Fruit fly (Drosophila melanogaster) whole organism, adult: ENCODE measurements around the gene CG31515.

Source experiments
- CG11617 ChIP-seq: fragments of 200-800 bp; sonication (Bioruptor generic); optimal IDR thresholded peaks from 2 replicates; lab custom pipeline; 2017; ENCODE audit warnings: mild to moderate bottlenecking, missing biosample characterization, missing genetic modification reagents, missing genetic modification characterization
- CG12768 ChIP-seq: fragments of 200-800 bp; sonication (Bioruptor generic); optimal IDR thresholded peaks from 2 replicates; lab custom pipeline; 2017; ENCODE audit warnings: missing biosample characterization, missing genetic modification characterization, mild to moderate bottlenecking, moderate library complexity, missing genetic modification reagents
- CG14711 ChIP-seq: fragments of 200-800 bp; sonication (Bioruptor generic); optimal IDR thresholded peaks from 2 replicates; lab custom pipeline; 2018; ENCODE audit warnings: missing biosample characterization, mild to moderate bottlenecking, missing genetic modification characterization, moderate library complexity
- CG1620 ChIP-seq: fragments of 200-800 bp; sonication (Bioruptor generic); optimal IDR thresholded peaks from 2 replicates; lab custom pipeline; 2016; ENCODE audit warnings: missing biosample characterization, missing genetic modification characterization
- CG33017 ChIP-seq: fragments of 200-800 bp; sonication (Bioruptor generic); optimal IDR thresholded peaks from 2 replicates; lab custom pipeline; 2018; ENCODE audit warnings: missing biosample characterization, mild to moderate bottlenecking, missing genetic modification characterization, moderate library complexity
- CG5204 ChIP-seq: fragments of 200-800 bp; sonication (Bioruptor generic); optimal IDR thresholded peaks from 2 replicates; lab custom pipeline; 2016; ENCODE audit warnings: missing biosample characterization, missing genetic modification characterization
- CG7045 ChIP-seq: fragments of 200-800 bp; sonication (Bioruptor generic); optimal IDR thresholded peaks from 2 replicates; lab custom pipeline; 2017; ENCODE audit warnings: missing biosample characterization, mild to moderate bottlenecking, missing genetic modification characterization
- CG7101 ChIP-seq: fragments of 200-800 bp; sonication (Bioruptor generic); optimal IDR thresholded peaks from 2 replicates; lab custom pipeline; 2018; ENCODE audit warnings: missing biosample characterization, mild to moderate bottlenecking, missing genetic modification characterization, moderate library complexity
- Clk ChIP-seq: fragments of 200-800 bp; sonication (Bioruptor generic); optimal IDR thresholded peaks from 2 replicates; lab custom pipeline; 2017; ENCODE audit warnings: missing biosample characterization, missing genetic modification characterization
- Crg-1 ChIP-seq: fragments of 200-800 bp; sonication (Bioruptor generic); optimal IDR thresholded peaks from 2 replicates; lab custom pipeline; 2016; ENCODE audit warnings: missing biosample characterization, missing genetic modification characterization
- Hr96 ChIP-seq: fragments of 200-800 bp; sonication (Bioruptor generic); optimal IDR thresholded peaks from 2 replicates; lab custom pipeline; 2016; ENCODE audit warnings: missing biosample characterization, missing genetic modification characterization
- Mnt ChIP-seq: fragments of 200-800 bp; sonication (Bioruptor generic); optimal IDR thresholded peaks from 2 replicates; lab custom pipeline; 2016; ENCODE audit warnings: missing biosample characterization, mild to moderate bottlenecking, missing genetic modification characterization
- bab1 ChIP-seq: fragments of 200-800 bp; sonication (Bioruptor generic); optimal IDR thresholded peaks from 3 replicates; lab custom pipeline; 2019; ENCODE audit warnings: missing biosample characterization, mild to moderate bottlenecking, missing genetic modification characterization, moderate library complexity
- cic ChIP-seq: fragments of 200-800 bp; sonication (Bioruptor generic); optimal IDR thresholded peaks from 2 replicates; lab custom pipeline; 2017; ENCODE audit warnings: missing biosample characterization, mild to moderate bottlenecking, missing genetic modification characterization, moderate library complexity
- cnc ChIP-seq, 2 experiments: fragments of >200 bp; optimal IDR thresholded peaks; 2 replicates each; lab custom pipeline; 2017
- kay ChIP-seq: fragments of 200-800 bp; sonication (Bioruptor generic); peaks from one replicate; lab custom pipeline; 2016; ENCODE audit warnings: missing biosample characterization, missing genetic modification characterization, borderline replicate concordance
- ovo ChIP-seq: fragments of 200-800 bp; sonication (Bioruptor generic); optimal IDR thresholded peaks from 2 replicates; lab custom pipeline; 2016; ENCODE audit warnings: missing biosample characterization, missing genetic modification characterization
- pad ChIP-seq: fragments of 200-800 bp; sonication (Bioruptor generic); optimal IDR thresholded peaks from 3 replicates; lab custom pipeline; 2017; ENCODE audit warnings: missing biosample characterization, missing genetic modification characterization, mild to moderate bottlenecking, moderate library complexity, missing genetic modification reagents
- tj ChIP-seq: fragments of 200-800 bp; sonication (Bioruptor generic); optimal IDR thresholded peaks from 3 replicates; lab custom pipeline; 2017; ENCODE audit warnings: missing biosample characterization, mild to moderate bottlenecking, missing genetic modification characterization, moderate library complexity
- toe ChIP-seq: fragments of 200-800 bp; sonication (Bioruptor generic); optimal IDR thresholded peaks from 2 replicates; lab custom pipeline; 2016; ENCODE audit warnings: missing biosample characterization, missing genetic modification characterization

Gene CG31515

DNA sequence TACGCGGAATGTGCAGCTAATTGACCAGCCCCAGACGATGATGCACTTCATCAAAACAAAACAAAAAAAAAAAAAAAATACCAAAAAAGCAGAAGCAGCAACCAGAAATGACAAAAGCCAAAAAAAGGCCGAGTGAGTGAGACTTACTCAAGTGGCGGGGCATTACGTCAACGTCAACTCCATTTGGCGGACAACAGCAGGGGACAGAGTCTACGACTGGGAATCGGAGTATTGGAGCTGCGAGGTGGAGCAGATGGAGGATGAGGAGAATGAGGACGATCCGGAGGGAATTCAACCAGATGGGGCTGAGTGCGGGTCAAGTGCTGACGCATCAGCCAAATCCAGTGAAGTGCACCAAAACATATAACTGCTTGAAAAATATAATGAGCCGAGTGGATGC lies 12.8 kb upstream of the CG31515 start:
- no peak for TF ChIP-seq CG7045
- TF ChIP-seq pad (GFP tag; lab: Kevin White, UChicago): no peak
- no peak for TF ChIP-seq CG12768 (GFP tag; lab: Kevin White, UChicago)

DNA sequence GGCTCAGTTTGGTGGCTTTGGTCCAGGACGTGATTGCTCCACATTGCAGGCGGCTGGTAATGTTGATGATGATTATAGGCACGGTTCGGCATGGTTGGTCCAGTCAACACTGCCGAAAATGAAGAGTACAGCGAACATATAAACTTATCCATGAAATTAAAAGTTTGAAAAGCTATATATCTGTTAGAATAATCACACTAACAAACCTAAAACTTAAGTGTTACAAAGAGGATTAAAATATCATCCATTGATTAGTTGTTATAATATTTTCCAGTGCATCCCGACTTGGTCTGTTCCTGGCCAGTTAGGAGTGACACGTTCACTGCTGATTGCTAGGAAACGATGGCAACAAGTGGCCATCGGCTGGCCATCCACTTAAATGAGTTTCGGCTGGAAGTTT lies 11.0 kb upstream of the CG31515 start:
- no peak for TF ChIP-seq Mnt
- TF ChIP-seq CG12768 (GFP tag; lab: Kevin White, UChicago): no peak
- TF ChIP-seq pad (GFP tag; lab: Kevin White, UChicago): no peak

DNA sequence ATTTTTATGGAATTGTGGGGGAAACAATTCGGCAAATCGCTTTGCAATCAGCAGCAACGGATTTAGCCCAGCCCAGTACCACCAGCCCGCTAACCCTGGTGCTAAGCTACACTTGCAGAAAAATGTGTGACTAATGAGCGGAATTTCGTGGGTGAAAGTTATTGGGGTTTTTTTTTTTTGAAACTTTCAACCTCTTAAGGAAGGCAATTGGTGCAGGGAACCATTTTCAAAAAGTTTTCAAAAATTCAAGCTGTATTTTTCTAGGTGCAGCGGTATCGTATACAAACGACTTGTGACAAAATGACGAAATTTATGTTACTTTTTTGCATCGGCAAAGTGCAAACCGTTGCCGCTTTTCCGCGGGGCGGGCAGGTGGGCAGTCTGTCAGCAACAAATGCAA lies 10.3 kb upstream of the CG31515 start:
- no peak for TF ChIP-seq toe (GFP tag; lab: Kevin White, UChicago)
- no peak for TF ChIP-seq Clk (GFP tag; lab: Kevin White, UChicago)
- no peak for TF ChIP-seq pad (GFP tag; lab: Kevin White, UChicago)
- no peak for TF ChIP-seq kay (GFP tag; lab: Kevin White, UChicago)
- no peak for TF ChIP-seq CG7045
- no peak for TF ChIP-seq CG14711 (tag; lab: Kevin White, UChicago)
- no peak for TF ChIP-seq tj (GFP tag; lab: Kevin White, UChicago)
- TF ChIP-seq cic: no peak
- no peak for TF ChIP-seq ovo
- no peak for TF ChIP-seq Hr96 (GFP tag; lab: Kevin White, UChicago)
- no peak for TF ChIP-seq Mnt
- TF ChIP-seq cnc (optimal IDR thresholded peaks at IDR 0.05; lab: Kevin White, UChicago): no peak
- no peak for TF ChIP-seq CG7101 (tag; lab: Kevin White, UChicago)
- no peak for TF ChIP-seq bab1 (GFP tag; lab: Kevin White, UChicago)
- TF ChIP-seq Crg-1 (GFP tag; lab: Kevin White, UChicago): no peak
- no peak for TF ChIP-seq CG11617

DNA sequence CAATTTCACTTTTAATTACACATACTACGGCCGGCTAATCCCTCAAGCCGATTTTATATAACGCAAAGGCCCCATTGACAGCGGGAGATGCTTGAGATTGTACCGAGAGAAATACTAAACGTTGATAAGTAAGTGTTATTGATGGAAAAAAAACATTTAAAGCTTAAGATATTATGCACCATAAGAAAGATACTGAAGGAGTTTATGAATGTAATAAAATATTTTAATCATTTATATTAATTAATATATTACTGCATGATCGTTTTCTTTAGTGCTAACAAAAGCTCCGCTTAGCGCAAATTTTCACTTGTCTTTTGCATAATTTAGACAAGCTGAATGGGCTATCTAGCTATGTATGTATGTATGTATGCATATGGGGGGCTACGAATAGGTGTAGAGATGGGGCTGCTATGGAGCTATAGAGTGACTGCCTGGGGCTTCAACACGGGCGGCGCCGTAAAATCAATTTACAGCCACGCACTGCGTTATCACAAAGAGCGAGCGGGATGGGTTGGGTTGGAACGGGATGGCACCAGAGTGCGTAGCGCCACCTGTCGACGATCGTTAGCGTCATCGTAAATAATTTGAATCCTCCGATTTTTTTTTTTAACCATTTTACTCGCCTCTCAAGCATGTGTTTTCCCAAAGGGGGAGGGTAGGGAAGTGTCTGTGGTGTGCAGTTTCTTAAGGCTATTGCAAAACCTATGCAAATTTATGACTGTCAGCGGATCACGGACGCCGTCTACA lies 8.0 kb upstream of the CG31515 start:
- TF ChIP-seq CG11617: no peak
- TF ChIP-seq CG5204 (GFP tag; lab: Kevin White, UChicago): no peak
- no peak for TF ChIP-seq CG14711 (tag; lab: Kevin White, UChicago)
- no peak for TF ChIP-seq tj (GFP tag; lab: Kevin White, UChicago)
- no peak for TF ChIP-seq cnc (optimal IDR thresholded peaks at IDR 0.05; lab: Kevin White, UChicago)
- TF ChIP-seq pad (GFP tag; lab: Kevin White, UChicago): no peak
- no peak for TF ChIP-seq CG1620 (GFP tag; lab: Kevin White, UChicago)
- TF ChIP-seq cic: no peak
- TF ChIP-seq CG12768 (GFP tag; lab: Kevin White, UChicago): no peak
- no peak for TF ChIP-seq Hr96 (GFP tag; lab: Kevin White, UChicago)
- no peak for TF ChIP-seq toe (GFP tag; lab: Kevin White, UChicago)
- no peak for TF ChIP-seq Clk (GFP tag; lab: Kevin White, UChicago)
- TF ChIP-seq CG7045: no peak
- TF ChIP-seq ovo: no peak

DNA sequence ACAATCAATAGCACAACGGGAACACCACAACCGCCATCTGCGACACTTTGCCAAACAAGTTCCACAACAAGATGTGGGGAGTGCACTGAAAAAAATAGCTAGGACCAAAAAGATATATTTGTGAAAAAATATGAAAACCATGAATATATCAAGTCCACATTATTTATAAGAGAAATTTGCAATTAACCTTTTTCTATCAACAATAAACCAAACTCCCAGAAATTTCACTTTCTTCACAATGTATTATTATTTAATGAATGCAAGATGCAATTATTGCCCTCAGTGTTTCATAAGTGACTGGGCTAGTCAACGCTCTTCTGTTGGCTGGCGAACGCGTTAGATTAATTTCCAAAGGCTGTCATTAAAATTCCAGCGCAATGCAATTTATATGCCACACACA lies 7.0 kb upstream of the CG31515 start:
- TF ChIP-seq CG1620 (GFP tag; lab: Kevin White, UChicago) (no peak), cic (no peak), bab1 (GFP tag; lab: Kevin White, UChicago) (no peak), pad (GFP tag; lab: Kevin White, UChicago) (no peak), kay (GFP tag; lab: Kevin White, UChicago) (no peak)

DNA sequence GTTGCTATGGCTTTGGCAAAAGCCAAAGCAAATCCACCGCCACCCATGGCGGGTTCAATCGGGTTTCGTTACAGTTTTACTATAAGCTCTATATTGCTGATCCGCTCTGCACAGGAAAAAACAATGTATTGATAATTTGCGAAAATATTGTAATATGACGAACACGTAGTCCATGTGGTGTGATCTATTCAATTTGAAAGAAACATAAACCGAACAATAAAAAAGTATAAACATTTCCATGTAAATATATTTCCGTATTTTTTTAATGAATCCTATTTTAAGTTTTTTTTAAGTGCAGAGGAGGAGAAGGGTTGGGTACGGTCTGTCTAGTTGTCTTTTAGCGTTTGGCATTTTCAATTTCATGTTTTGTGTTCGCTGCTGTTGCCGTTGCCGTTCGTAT lies 4.8 kb upstream of the CG31515 start:
- TF ChIP-seq cic: no peak
- no peak for TF ChIP-seq pad (GFP tag; lab: Kevin White, UChicago)
- TF ChIP-seq Hr96 (GFP tag; lab: Kevin White, UChicago): no peak
- TF ChIP-seq Mnt: no peak
- TF ChIP-seq CG7101 (tag; lab: Kevin White, UChicago): no peak
- TF ChIP-seq toe (GFP tag; lab: Kevin White, UChicago): no peak
- TF ChIP-seq Crg-1 (GFP tag; lab: Kevin White, UChicago): no peak
- no peak for TF ChIP-seq CG7045
- TF ChIP-seq tj (GFP tag; lab: Kevin White, UChicago): no peak
- no peak for TF ChIP-seq bab1 (GFP tag; lab: Kevin White, UChicago)
- TF ChIP-seq kay (GFP tag; lab: Kevin White, UChicago): no peak
- no peak for TF ChIP-seq CG33017 (tag; lab: Kevin White, UChicago)
- no peak for TF ChIP-seq CG11617
- TF ChIP-seq CG14711 (tag; lab: Kevin White, UChicago): no peak
- no peak for TF ChIP-seq Clk (GFP tag; lab: Kevin White, UChicago)
- TF ChIP-seq CG5204 (GFP tag; lab: Kevin White, UChicago): no peak
- no peak for TF ChIP-seq CG1620 (GFP tag; lab: Kevin White, UChicago)
- TF ChIP-seq cnc (optimal IDR thresholded peaks at IDR 0.05; lab: Kevin White, UChicago): no peak
- TF ChIP-seq ovo: no peak
- TF ChIP-seq CG12768 (GFP tag; lab: Kevin White, UChicago): no peak

DNA sequence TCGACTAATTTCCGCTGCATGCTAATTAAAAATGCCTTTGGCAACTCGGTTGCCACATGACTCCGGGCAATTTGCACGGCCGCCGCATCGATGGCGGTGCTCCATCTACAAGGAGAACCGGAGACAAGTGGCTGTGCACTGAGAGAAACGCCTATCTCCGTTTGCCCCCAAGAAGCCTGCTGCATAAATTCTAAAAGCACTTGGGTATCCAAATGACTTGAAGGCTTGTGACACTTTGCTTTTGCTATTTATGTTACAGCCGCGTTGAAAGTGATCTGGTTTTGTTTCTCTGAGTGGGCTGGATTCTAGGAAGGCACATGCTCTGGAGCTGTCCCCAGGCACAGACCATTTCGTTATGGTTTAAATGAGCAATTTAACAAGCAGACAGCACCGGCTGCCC lies 3.5 kb upstream of the CG31515 start:
- TF ChIP-seq pad (GFP tag; lab: Kevin White, UChicago): no peak
- no peak for TF ChIP-seq CG7045
- TF ChIP-seq CG1620 (GFP tag; lab: Kevin White, UChicago): no peak
- TF ChIP-seq bab1 (GFP tag; lab: Kevin White, UChicago): no peak
- no peak for TF ChIP-seq CG14711 (tag; lab: Kevin White, UChicago)
- no peak for TF ChIP-seq kay (GFP tag; lab: Kevin White, UChicago)
- no peak for TF ChIP-seq CG33017 (tag; lab: Kevin White, UChicago)
- no peak for TF ChIP-seq ovo
- TF ChIP-seq toe (GFP tag; lab: Kevin White, UChicago): no peak
- no peak for TF ChIP-seq Crg-1 (GFP tag; lab: Kevin White, UChicago)
- TF ChIP-seq Clk (GFP tag; lab: Kevin White, UChicago): no peak
- TF ChIP-seq CG11617: no peak
- no peak for TF ChIP-seq tj (GFP tag; lab: Kevin White, UChicago)
- no peak for TF ChIP-seq cic
- TF ChIP-seq Mnt: no peak
- no peak for TF ChIP-seq CG12768 (GFP tag; lab: Kevin White, UChicago)
